Fruit fly (Drosophila melanogaster): ENCODE results near the gene CG12155.

The CG12155 gene

dm6 chrX:7768147-7768787 lies 39.7 kb downstream of the CG12155 start, which contains the start of gene CG34338:
TSS of gene CG34338 (plus strand) at chrX:7768737.
- TF ChIP-seq CG17385 (GFP tag; optimal IDR thresholded peaks at IDR 0.05) (no peak), Deaf1 (tag; optimal IDR thresholded peaks at IDR 0.05) (peak; percentile 86), Nf-YB (GFP tag; optimal IDR thresholded peaks at IDR 0.05) (peak; percentile 82), Nf-YC (tag; optimal IDR thresholded peaks at IDR 0.05) (peak; percentile 87), ewg (GFP tag; optimal IDR thresholded peaks at IDR 0.05) (peak; percentile 25)

dm6 chrX:7777905-7778304 lies 49.4 kb downstream of the CG12155 start, which contains the start of gene CG32718:
TSS of gene CG32718 (plus strand) at chrX:7778205.
- no peak for TF ChIP-seq jing (GFP tag; optimal IDR thresholded peaks at IDR 0.05)

Data from whole organism, embryonic.